Worm (Caenorhabditis elegans) whole organism, L2 larva: Measurements from ENCODE around the gene srh-181.

ENCODE experiments used
- C34F6.9 ChIP-seq: fragments of 150-350 bp; optimal IDR thresholded peaks from 2 replicates; lab custom pipeline; 2014; ENCODE audit warnings: missing biosample characterization, missing genetic modification characterization
- F13H6.1 ChIP-seq: sonication (generic microtip); optimal IDR thresholded peaks from 2 replicates; lab custom pipeline; 2016; ENCODE audit warnings: missing genetic modification characterization, missing compliant biosample characterization
- R02D3.7 ChIP-seq: fragments of 150-350 bp; optimal IDR thresholded peaks from 2 replicates; lab custom pipeline; 2014; ENCODE audit warnings: missing biosample characterization, missing genetic modification characterization
- Y55F3AM.14 ChIP-seq: fragments of 200-800 bp; sonication (Bioruptor generic); optimal IDR thresholded peaks from 2 replicates; lab custom pipeline; 2018; ENCODE audit warnings: mild to moderate bottlenecking, missing genetic modification characterization, missing compliant biosample characterization
- ZK546.5 ChIP-seq: sonication (generic microtip); optimal IDR thresholded peaks from 2 replicates; lab custom pipeline; 2017; ENCODE audit warnings: missing biosample characterization, missing genetic modification characterization
- alr-1 ChIP-seq: fragments of 150-350 bp; optimal IDR thresholded peaks from 2 replicates; lab custom pipeline; 2014; ENCODE audit warnings: missing biosample characterization, missing genetic modification characterization
- ceh-82 ChIP-seq: fragments of 150-350 bp; optimal IDR thresholded peaks from 2 replicates; lab custom pipeline; 2014; ENCODE audit warnings: missing biosample characterization, missing genetic modification characterization
- crh-2 ChIP-seq: sonication (generic microtip); optimal IDR thresholded peaks from 2 replicates; lab custom pipeline; 2017; ENCODE audit warnings: missing biosample characterization, missing genetic modification characterization
- dmd-4 ChIP-seq: sonication (generic microtip); optimal IDR thresholded peaks from 2 replicates; lab custom pipeline; 2017; ENCODE audit warnings: missing biosample characterization, missing genetic modification characterization
- egl-27 ChIP-seq: sonication (generic microtip); optimal IDR thresholded peaks from 3 replicates; lab custom pipeline; 2017; ENCODE audit warnings: missing biosample characterization, missing genetic modification reagents, missing genetic modification characterization
- elt-1 ChIP-seq: fragments of 150-350 bp; optimal IDR thresholded peaks from 2 replicates; lab custom pipeline; 2014; ENCODE audit warnings: missing biosample characterization, missing genetic modification characterization
- fos-1 ChIP-seq: fragments of 150-350 bp; optimal IDR thresholded peaks from 2 replicates; lab custom pipeline; 2014; ENCODE audit warnings: missing biosample characterization, missing genetic modification characterization
- lin-11 ChIP-seq: fragments of 150-350 bp; sonication (generic microtip); optimal IDR thresholded peaks from 2 replicates; lab custom pipeline; 2014; ENCODE audit warnings: missing biosample characterization, missing genetic modification characterization, inconsistent platforms, mixed read lengths
- lin-13 ChIP-seq: fragments of 150-350 bp; optimal IDR thresholded peaks from 2 replicates; lab custom pipeline; 2014; ENCODE audit warnings: missing biosample characterization, missing genetic modification reagents, missing genetic modification characterization
- mab-5 ChIP-seq: fragments of 150-350 bp; optimal IDR thresholded peaks from 2 replicates; lab custom pipeline; 2014; ENCODE audit warnings: missing biosample characterization, missing genetic modification characterization
- mbf-1 ChIP-seq: sonication (generic microtip); optimal IDR thresholded peaks from 2 replicates; lab custom pipeline; 2017; ENCODE audit warnings: missing biosample characterization, missing genetic modification characterization
- mdl-1 ChIP-seq, 2 experiments: fragments of 150-350 bp in 1 of 2; sonication (generic microtip) in 1 of 2; optimal IDR thresholded peaks; 2 replicates each; lab custom pipeline; 2017; ENCODE audit warnings: missing biosample characterization in 2 of 2, missing genetic modification characterization in 2 of 2
- nhr-10 ChIP-seq: sonication (generic microtip); optimal IDR thresholded peaks from 2 replicates; lab custom pipeline; 2017; ENCODE audit warnings: missing biosample characterization, missing genetic modification characterization
- nhr-11 ChIP-seq: fragments of 150-350 bp; optimal IDR thresholded peaks from 2 replicates; lab custom pipeline; 2014; ENCODE audit warnings: missing biosample characterization, missing genetic modification characterization
- nhr-129 ChIP-seq: fragments of 150-350 bp; optimal IDR thresholded peaks from 2 replicates; lab custom pipeline; 2014; ENCODE audit warnings: missing biosample characterization, missing genetic modification characterization
- nhr-25 ChIP-seq: fragments of 150-350 bp; sonication (generic microtip); optimal IDR thresholded peaks from 3 replicates; lab custom pipeline; 2014; ENCODE audit warnings: missing biosample characterization, missing genetic modification characterization
- nhr-6 ChIP-seq: fragments of 150-350 bp; optimal IDR thresholded peaks from 2 replicates; lab custom pipeline; 2014; ENCODE audit warnings: missing biosample characterization, missing genetic modification characterization
- nhr-77 ChIP-seq: fragments of 150-350 bp; optimal IDR thresholded peaks from 2 replicates; lab custom pipeline; 2014; ENCODE audit warnings: missing biosample characterization, missing genetic modification characterization
- sem-4 ChIP-seq: fragments of 150-350 bp; optimal IDR thresholded peaks from 2 replicates; lab custom pipeline; 2014; ENCODE audit warnings: missing biosample characterization, missing genetic modification reagents, missing genetic modification characterization
- sma-3 ChIP-seq: sonication (generic microtip); optimal IDR thresholded peaks from 2 replicates; lab custom pipeline; 2016; ENCODE audit warnings: missing genetic modification reagents, missing genetic modification characterization, missing compliant biosample characterization
- snpc-4 ChIP-seq: fragments of 150-350 bp; optimal IDR thresholded peaks from 2 replicates; lab custom pipeline; 2014; ENCODE audit warnings: missing biosample characterization, missing genetic modification characterization
- zag-1 ChIP-seq: fragments of 150-350 bp; optimal IDR thresholded peaks from 2 replicates; lab custom pipeline; 2014; ENCODE audit warnings: missing biosample characterization, missing genetic modification characterization
- ztf-11 ChIP-seq: sonication (generic microtip); optimal IDR thresholded peaks from 2 replicates; lab custom pipeline; 2017; ENCODE audit warnings: missing biosample characterization, missing genetic modification characterization
- ztf-4 ChIP-seq: fragments of 150-350 bp; optimal IDR thresholded peaks from 2 replicates; lab custom pipeline; 2014; ENCODE audit warnings: missing biosample characterization, missing genetic modification characterization

The srh-181 gene

DNA sequence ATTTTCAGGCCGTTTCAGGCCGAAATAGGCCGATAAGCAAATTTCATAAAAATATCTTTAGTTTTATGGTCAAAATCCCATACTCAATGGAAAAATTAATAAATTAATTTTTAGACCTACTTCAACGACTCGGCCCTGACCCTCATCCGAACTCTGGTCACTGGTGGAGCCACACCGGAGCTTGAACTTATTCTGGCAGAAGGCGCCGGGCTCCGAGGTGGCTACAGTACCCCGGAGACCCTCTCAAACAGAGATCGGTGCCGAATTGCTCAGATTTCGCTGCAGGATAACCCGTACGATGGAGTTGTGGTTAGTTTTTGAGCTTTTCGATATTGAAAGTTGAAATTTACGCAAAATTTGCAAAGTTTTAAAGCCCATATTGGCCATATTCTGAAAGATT is 32.4 kb downstream of the srh-181 start:
- TF ChIP-seq ZK546.5 (no peak), ztf-4 (tag; lab: Kevin White, UChicago) (no peak), lin-11 (no peak), mab-5 (tag; lab: Kevin White, UChicago) (no peak), ceh-82 (tag; lab: Kevin White, UChicago) (no peak)
- TF ChIP-seq, all 48 proteins: peak for 0

DNA sequence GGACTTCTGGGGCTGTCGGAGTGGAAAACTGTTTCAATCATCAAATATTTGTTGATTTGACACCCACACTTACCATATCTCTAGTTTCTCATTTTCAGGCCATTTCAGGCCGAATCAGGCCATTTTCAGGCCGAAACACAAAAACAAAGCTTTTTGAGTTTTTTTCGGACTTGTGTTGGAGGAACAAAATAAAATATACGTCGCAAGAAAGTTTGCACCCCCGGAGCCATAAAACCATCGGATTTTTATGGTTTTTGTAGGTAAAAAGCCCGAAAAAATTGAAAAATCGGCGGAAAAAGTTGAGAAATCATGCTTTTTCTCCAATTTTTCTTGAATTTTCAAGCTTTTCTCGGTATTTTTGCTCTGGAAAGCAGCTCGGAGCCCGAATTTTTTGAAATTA is 34.2 kb downstream of the srh-181 start, which contains the start of gene Y51A2D.1:
Gene Y51A2D.1 (plus strand): TSS at position 301 of the 400 bp plus-strand sequence.
- TF ChIP-seq lin-13: no peak
- TF ChIP-seq fos-1 (tag; lab: Kevin White, UChicago): no peak
- no peak for TF ChIP-seq dmd-4
- TF ChIP-seq snpc-4 (tag; lab: Kevin White, UChicago): no peak
- TF ChIP-seq nhr-77: no peak
- no peak for TF ChIP-seq mab-5 (tag; lab: Kevin White, UChicago)

DNA sequence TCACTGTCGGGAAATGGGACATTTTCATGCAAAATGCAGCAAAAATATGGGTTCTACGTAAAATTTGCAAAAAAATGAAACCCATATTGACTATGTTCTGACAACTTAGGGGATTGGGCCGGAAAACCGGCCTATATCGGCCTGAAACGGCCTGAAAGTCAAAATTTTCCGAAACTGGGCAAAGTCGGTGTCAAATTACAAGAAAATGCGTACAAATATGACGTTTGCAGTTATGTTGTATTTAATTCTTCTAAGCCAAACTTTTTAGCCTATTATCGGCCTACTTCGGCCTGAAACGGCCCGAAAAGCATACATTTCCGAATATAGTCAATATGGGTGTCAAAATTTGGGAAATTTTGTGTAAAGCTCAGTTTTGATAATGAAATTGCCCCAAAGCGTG is 37.5 kb downstream of the srh-181 start:
- TF ChIP-seq crh-2 (tag; lab: Kevin White, UChicago) (no peak), sem-4 (no peak), nhr-11 (tag; lab: Kevin White, UChicago) (no peak), nhr-129 (tag; lab: Kevin White, UChicago) (no peak), alr-1 (tag; lab: Kevin White, UChicago) (no peak), nhr-25 (tag; lab: Kevin White, UChicago) (no peak), fos-1 (tag; lab: Kevin White, UChicago) (no peak), nhr-6 (tag; lab: Kevin White, UChicago) (no peak), R02D3.7 (tag; lab: Kevin White, UChicago) (no peak), nhr-10 (tag; lab: Kevin White, UChicago) (no peak), elt-1 (tag; lab: Kevin White, UChicago) (no peak)

DNA sequence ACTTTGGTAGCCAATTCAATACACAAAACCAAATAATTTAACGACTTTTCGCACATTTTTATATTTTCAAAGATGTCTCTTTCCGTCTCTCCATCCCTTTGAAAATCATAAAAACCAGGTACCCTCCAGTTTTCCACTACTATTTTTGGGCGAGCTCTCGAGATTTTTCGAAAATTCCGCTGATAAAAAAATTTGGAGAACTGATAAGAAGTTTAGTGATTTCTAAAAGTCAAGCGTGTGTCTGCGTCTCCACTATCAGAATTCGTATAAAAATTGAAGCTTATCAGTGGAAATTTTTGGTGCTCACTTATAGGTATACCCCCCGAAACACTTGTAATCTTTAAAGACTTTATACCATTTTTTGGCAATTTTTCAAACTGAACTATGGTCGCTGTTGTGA is 42.2 kb downstream of the srh-181 start, which contains the start of gene hmit-1.1:
Gene hmit-1.1 (plus strand): TSS at position 294 of the 400 bp plus-strand sequence.
- TF ChIP-seq nhr-10 (tag; lab: Kevin White, UChicago): no peak
- TF ChIP-seq ztf-11 (tag; lab: Kevin White, UChicago): no peak
- TF ChIP-seq lin-11: no peak
- TF ChIP-seq fos-1 (tag; lab: Kevin White, UChicago): peak; percentile 52
- no peak for TF ChIP-seq F13H6.1 (tag; lab: Kevin White, UChicago)

DNA sequence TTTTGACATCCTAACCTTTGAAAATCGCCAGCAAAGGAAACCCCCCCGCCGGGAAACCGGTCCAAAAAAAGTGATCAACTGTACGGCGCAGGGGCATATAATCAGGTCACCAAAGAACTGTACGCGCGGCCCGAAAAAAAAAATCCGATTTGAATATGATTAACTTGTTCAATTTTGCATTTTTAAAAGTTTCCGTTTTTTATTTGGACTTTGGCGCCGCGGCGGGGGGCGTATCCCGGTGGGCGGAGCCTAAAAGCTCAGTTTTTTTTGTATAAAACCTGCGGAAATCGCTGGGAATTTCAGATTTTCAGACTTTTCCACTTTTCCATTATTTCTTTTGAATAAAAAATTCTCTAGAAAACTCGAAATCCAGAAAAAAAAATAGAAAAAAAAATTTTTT is 50.1 kb downstream of the srh-181 start, which contains the start of gene hmit-1.2:
Gene hmit-1.2 (plus strand): TSS at position 301 of the 400 bp plus-strand sequence.
- no peak for TF ChIP-seq sma-3
- no peak for TF ChIP-seq mdl-1 (tag; optimal IDR thresholded peaks at IDR 0.05; lab: Kevin White, UChicago)
- no peak for TF ChIP-seq lin-11
- TF ChIP-seq F13H6.1 (tag; lab: Kevin White, UChicago): no peak
- TF ChIP-seq ZK546.5: no peak
- no peak for TF ChIP-seq Y55F3AM.14 (GFP tag; lab: Kevin White, UChicago)
- TF ChIP-seq R02D3.7 (tag; lab: Kevin White, UChicago): no peak
- TF ChIP-seq crh-2 (tag; lab: Kevin White, UChicago): no peak
- TF ChIP-seq egl-27 (tag; lab: Kevin White, UChicago): no peak
- TF ChIP-seq zag-1 (tag; lab: Kevin White, UChicago): no peak
- no peak for TF ChIP-seq nhr-129 (tag; lab: Kevin White, UChicago)
- no peak for TF ChIP-seq C34F6.9 (tag; lab: Kevin White, UChicago)
- no peak for TF ChIP-seq mbf-1
